Worm (Caenorhabditis elegans): ENCODE data around the gene grl-28.

Gene grl-28

DNA sequence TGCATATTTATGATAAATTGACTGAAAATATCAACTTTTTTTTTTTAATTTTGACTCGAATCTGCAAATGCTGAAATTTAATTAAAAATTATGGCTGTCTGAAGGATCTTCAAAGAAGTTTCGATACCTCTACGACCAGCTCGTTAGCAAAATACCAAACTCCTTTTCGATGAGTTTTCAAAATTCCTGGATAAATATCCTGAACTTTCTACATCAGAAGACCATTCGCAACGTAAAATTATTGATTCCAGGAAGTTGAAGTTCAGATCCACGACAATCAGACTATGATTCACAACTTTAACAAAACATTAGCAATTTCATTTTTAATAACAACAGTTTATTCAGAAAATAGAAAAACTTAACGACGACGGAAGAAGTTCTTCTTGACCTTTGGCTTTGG is 33.3 kb upstream of the grl-28 start:
- TF ChIP-seq Y75B8A.6 (GFP tag; IDR thresholded peaks at IDR 0.05) (no peak), ceh-32 (tag; optimal IDR thresholded peaks at IDR 0.05; ENCODE audit: poor library complexity) (no peak), php-3 (GFP tag; IDR thresholded peaks at IDR 0.05) (no peak), dpl-1 (GFP tag; optimal IDR thresholded peaks at IDR 0.05) (no peak), spr-1 (tag; optimal IDR thresholded peaks at IDR 0.05) (no peak), nhr-76 (tag; optimal IDR thresholded peaks at IDR 0.05) (no peak), lin-15B (tag; optimal IDR thresholded peaks at IDR 0.05) (no peak), dve-1 (tag; optimal IDR thresholded peaks at IDR 0.05; ENCODE audit: insufficient read depth) (no peak), fos-1 (tag; optimal IDR thresholded peaks at IDR 0.05) (no peak), ztf-11 (tag; optimal IDR thresholded peaks at IDR 0.05) (no peak), madf-9 (GFP tag; conservative IDR thresholded peaks at IDR 0.05) (no peak), lin-29 (GFP tag; IDR thresholded peaks at IDR 0.05) (no peak), lin-38 (GFP tag; IDR thresholded peaks at IDR 0.05) (peak; percentile 57), lir-3 (tag; optimal IDR thresholded peaks at IDR 0.05) (no peak), ama-1 (optimal IDR thresholded peaks at IDR 0.05) (peak; percentile 87), mdl-1 (tag; optimal IDR thresholded peaks at IDR 0.05) (no peak), nhr-77 (tag; optimal IDR thresholded peaks at IDR 0.05) (no peak), mdt-29 (GFP tag; IDR thresholded peaks at IDR 0.05) (no peak), zag-1 (tag; optimal IDR thresholded peaks at IDR 0.05) (no peak), daf-16 (GFP tag; optimal IDR thresholded peaks at IDR 0.05) (no peak), daf-16 (tag; optimal IDR thresholded peaks at IDR 0.05) (peak; percentile 42), fkh-10 (GFP tag; optimal IDR thresholded peaks at IDR 0.05) (no peak), ceh-82 (tag; optimal IDR thresholded peaks at IDR 0.05) (no peak), ceh-62 (tag; optimal IDR thresholded peaks at IDR 0.05) (no peak), tra-1 (GFP tag; IDR thresholded peaks at IDR 0.05) (no peak), F49E8.2 (tag; optimal IDR thresholded peaks at IDR 0.05; ENCODE audit: borderline replicate concordance) (peak; percentile 88), nhr-25 (tag; optimal IDR thresholded peaks at IDR 0.05; ENCODE audit: borderline replicate concordance, insufficient read depth) (no peak), mxl-3 (GFP tag; optimal IDR thresholded peaks at IDR 0.05) (no peak), nhr-111 (GFP tag; optimal IDR thresholded peaks at IDR 0.05) (no peak), nhr-102 (tag; optimal IDR thresholded peaks at IDR 0.05) (peak; percentile 22), arid-1 (GFP tag; conservative IDR thresholded peaks at IDR 0.05) (peak; percentile 51; the same call in 1 of the 2 replicates), mes-2 (tag; optimal IDR thresholded peaks at IDR 0.05; ENCODE audit: poor library complexity, severe bottlenecking) (no peak), zip-2 (tag; optimal IDR thresholded peaks at IDR 0.05) (no peak), mep-1 (tag; optimal IDR thresholded peaks at IDR 0.05) (no peak), F37D6.2 (tag; optimal IDR thresholded peaks at IDR 0.05) (no peak), Y105C5A.15 (GFP tag; IDR thresholded peaks at IDR 0.05) (no peak), ztf-7 (tag; optimal IDR thresholded peaks at IDR 0.05) (no peak), F44E2.7 (GFP tag; IDR thresholded peaks at IDR 0.05) (no peak), skn-1 (tag; optimal IDR thresholded peaks at IDR 0.05) (no peak), lim-7 (GFP tag; IDR thresholded peaks at IDR 0.05) (no peak), F10B5.3 (tag; optimal IDR thresholded peaks at IDR 0.05) (no peak), aha-1 (tag) (peak; percentile 30), cey-2 (tag; optimal IDR thresholded peaks at IDR 0.05; ENCODE audit: borderline replicate concordance, insufficient read depth) (no peak), duxl-1 (tag; optimal IDR thresholded peaks at IDR 0.05; ENCODE audit: poor library complexity) (no peak), nhr-11 (tag; optimal IDR thresholded peaks at IDR 0.05) (no peak), pha-4 (GFP tag; IDR thresholded peaks at IDR 0.05) (no peak; the same call in 1 of the 2 replicates), pha-4 (tag; optimal IDR thresholded peaks at IDR 0.05) (no peak), saeg-2 (GFP tag; IDR thresholded peaks at IDR 0.05) (no peak), nhr-28 (tag; optimal IDR thresholded peaks at IDR 0.05) (no peak), spr-3 (GFP tag; optimal IDR thresholded peaks at IDR 0.05) (no peak), unc-62 (GFP tag; optimal IDR thresholded peaks at IDR 0.05 in 1 of 2) (no peak), unc-62 (tag; optimal IDR thresholded peaks at IDR 0.05) (no peak), egl-43 (GFP tag; IDR thresholded peaks at IDR 0.05) (no peak)

Data from whole organism, L4 larva.